Fruit fly (Drosophila melanogaster) whole organism, wandering third instar larva: ENCODE measurements around the gene CG14958.

Experiments used
- Abd-B ChIP-seq: fragments of >200 bp; optimal IDR thresholded peaks from 2 replicates; lab custom pipeline; 2017; ENCODE audit warnings: missing biosample characterization, missing genetic modification characterization
- CG32264 ChIP-seq: fragments of 200-800 bp; sonication (Bioruptor generic); optimal IDR thresholded peaks from 2 replicates; lab custom pipeline; 2016; ENCODE audit warnings: missing biosample characterization, missing genetic modification characterization
- CG9705 ChIP-seq: fragments of 200-800 bp; sonication (Bioruptor generic); optimal IDR thresholded peaks from 2 replicates; lab custom pipeline; 2018; ENCODE audit warnings: missing biosample characterization, mild to moderate bottlenecking, missing genetic modification characterization
- CrebA ChIP-seq: fragments of 200-800 bp; sonication (Bioruptor generic); optimal IDR thresholded peaks from 2 replicates; lab custom pipeline; 2016; ENCODE audit warnings: missing biosample characterization, mild to moderate bottlenecking, missing genetic modification characterization, borderline replicate concordance
- Dfd ChIP-seq: fragments of >200 bp; optimal IDR thresholded peaks from 2 replicates; lab custom pipeline; 2017; ENCODE audit warnings: missing biosample characterization, missing genetic modification characterization
- Dif ChIP-seq: fragments of 200-275, 200-300 bp; sonication (Bioruptor generic); optimal IDR thresholded peaks from 2 replicates; lab custom pipeline; 2018; ENCODE audit warnings: missing biosample characterization, missing genetic modification characterization; ENCODE audit not compliant: partially characterized antibody
- GATAd ChIP-seq: sonication (Bioruptor generic); optimal IDR thresholded peaks from 2 replicates; lab custom pipeline; 2016; ENCODE audit warnings: missing biosample characterization, missing genetic modification characterization
- HLH106 ChIP-seq: fragments of 200-800 bp; optimal IDR thresholded peaks from 3 replicates; lab custom pipeline; 2019; ENCODE audit warnings: missing biosample characterization, mild to moderate bottlenecking, missing genetic modification characterization, moderate library complexity
- Hnf4 ChIP-seq: fragments of 200-800 bp; sonication (Bioruptor generic); optimal IDR thresholded peaks from 2 replicates; lab custom pipeline; 2016; ENCODE audit warnings: missing biosample characterization, mild to moderate bottlenecking, missing genetic modification characterization
- Hr78 ChIP-seq: fragments of >200 bp; optimal IDR thresholded peaks from 2 replicates; lab custom pipeline; 2017; ENCODE audit warnings: missing biosample characterization, missing genetic modification characterization
- Hr83 ChIP-seq: fragments of 200-300 bp; sonication (Bioruptor generic); optimal IDR thresholded peaks from 2 replicates; lab custom pipeline; 2016; ENCODE audit warnings: missing biosample characterization, mild to moderate bottlenecking, missing genetic modification characterization, moderate library complexity; ENCODE audit not compliant: poor library complexity, severe bottlenecking
- Jra ChIP-seq: sonication (Bioruptor generic); optimal IDR thresholded peaks from 2 replicates; lab custom pipeline; 2016; ENCODE audit warnings: missing biosample characterization, missing genetic modification characterization
- Mio ChIP-seq: sonication (Bioruptor generic); optimal IDR thresholded peaks from 2 replicates; lab custom pipeline; 2016; ENCODE audit warnings: missing biosample characterization, missing genetic modification characterization
- Myc ChIP-seq: fragments of >200 bp; optimal IDR thresholded peaks from 2 replicates; lab custom pipeline; 2017
- N ChIP-seq: fragments of >200 bp; optimal IDR thresholded peaks from 2 replicates; lab custom pipeline; 2018; ENCODE audit warnings: missing biosample characterization, missing external identifiers, missing genetic modification characterization
- OdsH ChIP-seq: fragments of 200-800 bp; sonication (Bioruptor generic); optimal IDR thresholded peaks from 2 replicates; lab custom pipeline; 2016; ENCODE audit warnings: missing biosample characterization, mild to moderate bottlenecking, missing genetic modification characterization
- Rel ChIP-seq, 2 experiments: fragments of 200-800 bp; sonication (Bioruptor generic) in 1 of 2; optimal IDR thresholded peaks; 2 replicates in 1 of 2; 3 replicates in 1 of 2; lab custom pipeline; 2016 to 2019; ENCODE audit warnings: mild to moderate bottlenecking in 2 of 2, missing biosample characterization in 2 of 2, missing genetic modification characterization in 2 of 2, moderate library complexity in 1 of 2
- Sp1 ChIP-seq: fragments of 200-800 bp; sonication (Bioruptor generic); optimal IDR thresholded peaks from 3 replicates; lab custom pipeline; 2019; ENCODE audit warnings: missing biosample characterization, mild to moderate bottlenecking, missing genetic modification characterization, moderate library complexity
- Vsx2 ChIP-seq: fragments of 200-300, 225-300 bp; sonication (Bioruptor generic); optimal IDR thresholded peaks from 2 replicates; lab custom pipeline; 2018; ENCODE audit warnings: missing biosample characterization, missing genetic modification characterization; ENCODE audit not compliant: partially characterized antibody
- br ChIP-seq: fragments of 200-800 bp; sonication (Bioruptor generic); optimal IDR thresholded peaks from 2 replicates; lab custom pipeline; 2016; ENCODE audit warnings: missing biosample characterization, missing genetic modification characterization
- brk ChIP-seq: fragments of 200-800 bp; sonication (Bioruptor generic); optimal IDR thresholded peaks from 2 replicates; lab custom pipeline; 2016; ENCODE audit warnings: missing biosample characterization, mild to moderate bottlenecking, missing genetic modification characterization
- dl ChIP-seq, 2 experiments: fragments of 175-275, 200-275 bp in 1 of 2; fragments of 200-275 bp in 1 of 2; sonication (Bioruptor generic); optimal IDR thresholded peaks; lab custom pipeline; 2018; ENCODE audit warnings: mild to moderate bottlenecking in 2 of 2, missing biosample characterization in 2 of 2, missing genetic modification characterization in 2 of 2, moderate library complexity in 2 of 2; ENCODE audit not compliant: partially characterized antibody in 2 of 2, insufficient read depth in 1 of 2
- dmrt93B ChIP-seq: fragments of 200-800 bp; sonication (Bioruptor generic); optimal IDR thresholded peaks from 2 replicates; lab custom pipeline; 2018; ENCODE audit warnings: missing biosample characterization, mild to moderate bottlenecking, missing genetic modification characterization
- dsf ChIP-seq: sonication (Bioruptor generic); optimal IDR thresholded peaks from 2 replicates; lab custom pipeline; 2016; ENCODE audit warnings: missing biosample characterization, missing genetic modification characterization, borderline replicate concordance
- ey ChIP-seq: fragments of 200-800 bp; sonication (Bioruptor generic); optimal IDR thresholded peaks from 2 replicates; lab custom pipeline; 2016; ENCODE audit warnings: missing biosample characterization, missing genetic modification characterization
- foxo ChIP-seq, 2 experiments: fragments of 200-800 bp; sonication (Bioruptor generic); optimal IDR thresholded peaks; 2 replicates in 1 of 2; 3 replicates in 1 of 2; lab custom pipeline; 2016 to 2017; ENCODE audit warnings: missing biosample characterization in 2 of 2, missing genetic modification characterization in 2 of 2
- fru ChIP-seq: fragments of 200-800 bp; sonication (Bioruptor generic); optimal IDR thresholded peaks from 3 replicates; lab custom pipeline; 2016; ENCODE audit warnings: missing biosample characterization, mild to moderate bottlenecking, missing genetic modification characterization
- h ChIP-seq: fragments of 200-800 bp; sonication (Bioruptor generic); optimal IDR thresholded peaks from 3 replicates; lab custom pipeline; 2016; ENCODE audit warnings: missing biosample characterization, mild to moderate bottlenecking, missing genetic modification characterization
- jim ChIP-seq: fragments of 175-275, 200-325 bp; sonication (Bioruptor generic); optimal IDR thresholded peaks from 2 replicates; lab custom pipeline; 2016; ENCODE audit warnings: missing biosample characterization, mild to moderate bottlenecking, missing genetic modification characterization
- lola ChIP-seq: fragments of >200 bp; optimal IDR thresholded peaks from 2 replicates; lab custom pipeline; 2017; ENCODE audit warnings: missing biosample characterization, missing genetic modification characterization
- pan ChIP-seq: fragments of >200 bp; optimal IDR thresholded peaks from 2 replicates; lab custom pipeline; 2017
- psq ChIP-seq: fragments of 200-800 bp; sonication (Bioruptor generic); optimal IDR thresholded peaks from 3 replicates; lab custom pipeline; 2017; ENCODE audit warnings: missing biosample characterization, mild to moderate bottlenecking, missing genetic modification characterization, moderate library complexity
- rgr ChIP-seq: fragments of 200-800 bp; sonication (Bioruptor generic); optimal IDR thresholded peaks from 3 replicates; lab custom pipeline; 2016; ENCODE audit warnings: missing biosample characterization, mild to moderate bottlenecking, missing genetic modification characterization
- sage ChIP-seq: fragments of 200-800 bp; sonication (Bioruptor generic); optimal IDR thresholded peaks from 2 replicates; lab custom pipeline; 2016; ENCODE audit warnings: missing biosample characterization, mild to moderate bottlenecking, missing genetic modification characterization
- sv ChIP-seq: fragments of 200-800 bp; sonication (Bioruptor generic); optimal IDR thresholded peaks from 3 replicates; lab custom pipeline; 2016; ENCODE audit warnings: missing biosample characterization, missing genetic modification characterization
- tai ChIP-seq: sonication (Bioruptor generic); optimal IDR thresholded peaks from 2 replicates; lab custom pipeline; 2016; ENCODE audit warnings: missing biosample characterization, missing genetic modification characterization
- usp ChIP-seq: fragments of >200 bp; optimal IDR thresholded peaks from 2 replicates; lab custom pipeline; 2017; ENCODE audit warnings: missing biosample characterization, missing genetic modification characterization
- woc ChIP-seq: sonication (Bioruptor generic); optimal IDR thresholded peaks from 2 replicates; lab custom pipeline; 2016; ENCODE audit warnings: missing biosample characterization, mild to moderate bottlenecking, missing genetic modification characterization

CG14958 gene

DNA sequence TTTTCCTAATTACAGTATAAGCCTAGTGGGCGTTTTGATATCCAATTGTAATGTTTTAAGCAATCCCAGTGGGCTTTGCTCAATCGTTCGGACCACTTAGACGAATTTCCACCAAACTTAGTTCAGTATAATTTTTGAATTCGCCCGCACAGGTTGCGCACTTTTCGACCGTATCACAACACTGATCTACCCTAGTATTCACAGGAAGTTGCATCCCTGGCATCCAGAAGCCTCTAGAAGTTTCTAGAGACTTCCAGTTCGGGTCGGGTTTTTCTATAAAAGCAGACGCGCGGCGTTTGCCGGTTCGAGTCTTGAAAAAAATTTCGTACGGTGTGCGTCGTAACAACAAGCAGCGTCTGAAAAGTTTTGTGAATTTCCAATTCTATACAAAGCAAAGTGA, 3.1 kb downstream of the CG14958 start, which contains the start of gene Hsp83 (continued):
- TF ChIP-seq CrebA (GFP tag; lab: Kevin White, UChicago) (no peak), pan (lab: Kevin White, UChicago) (no peak), rgr (GFP tag; lab: Kevin White, UChicago) (peak; percentile 98), br (GFP tag; lab: Kevin White, UChicago) (peak; percentile 98), Hr83 (GFP tag; lab: Kevin White, UChicago) (peak; percentile 99), ey (GFP tag; lab: Kevin White, UChicago) (peak; percentile 80)

DNA sequence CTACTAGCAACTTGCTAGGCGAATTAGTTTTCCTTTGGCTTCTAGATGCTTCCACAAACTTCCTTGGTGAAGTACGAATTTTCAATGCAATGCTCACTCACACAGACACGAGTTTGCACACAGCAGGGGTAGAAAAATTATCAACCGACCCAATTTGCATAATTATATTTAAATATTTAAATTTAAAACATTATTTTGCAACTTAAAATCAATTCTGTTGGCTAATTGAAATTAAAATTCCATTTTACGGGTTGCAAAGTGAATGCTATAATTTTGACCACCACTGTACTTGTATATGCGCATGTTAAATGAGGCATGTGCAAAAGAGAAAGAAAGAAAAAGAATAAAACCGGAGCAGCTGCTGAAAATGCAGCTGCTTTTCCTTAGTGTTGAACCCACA, 4.3 kb downstream of the CG14958 start:
- TF ChIP-seq Hr78 (GFP tag; lab: Kevin White, UChicago) (no peak), dsf (GFP tag; lab: Kevin White, UChicago) (peak; percentile 54), psq (peak; percentile 95), Jra (GFP tag; lab: Kevin White, UChicago) (peak; percentile 85), jim (GFP tag; lab: Kevin White, UChicago) (no peak), CG32264 (GFP tag; lab: Kevin White, UChicago) (peak; percentile 87), dl (GFP tag; optimal IDR thresholded peaks at IDR 0.05; lab: Kevin White, UChicago; ENCODE audit: insufficient read depth in 1 of 2, partially characterized antibody in 2 of 2) (no peak), dmrt93B (GFP tag; lab: Kevin White, UChicago) (peak; percentile 84), CrebA (GFP tag; lab: Kevin White, UChicago) (no peak), Myc (lab: Kevin White, UChicago) (no peak), ey (GFP tag; lab: Kevin White, UChicago) (peak; percentile 88), Rel (GFP tag; optimal IDR thresholded peaks at IDR 0.05; lab: Kevin White, UChicago) (peak; percentile 95), Rel (tag; optimal IDR thresholded peaks at IDR 0.05; lab: Kevin White, UChicago) (peak; percentile 81), N (GFP tag; lab: Kevin White, UChicago) (no peak), Dfd (GFP tag; lab: Kevin White, UChicago) (no peak), brk (peak; percentile 93), CG9705 (peak; percentile 25), Vsx2 (GFP tag; lab: Kevin White, UChicago) (no peak), rgr (GFP tag; lab: Kevin White, UChicago) (peak; percentile 97), pan (lab: Kevin White, UChicago) (no peak), fru (GFP tag; lab: Kevin White, UChicago) (peak; percentile 93), sv (GFP tag; lab: Kevin White, UChicago) (peak; percentile 67), Hnf4 (GFP tag; lab: Kevin White, UChicago) (peak; percentile 90), Abd-B (GFP tag; lab: Kevin White, UChicago) (no peak), Sp1 (GFP tag; lab: Kevin White, UChicago) (peak; percentile 95), sage (peak; percentile 95), OdsH (peak; percentile 97), tai (GFP tag; lab: Kevin White, UChicago) (no peak), br (GFP tag; lab: Kevin White, UChicago) (peak; percentile 92), lola (GFP tag; lab: Kevin White, UChicago) (no peak), h (GFP tag; lab: Kevin White, UChicago) (peak; percentile 97), Hr83 (GFP tag; lab: Kevin White, UChicago) (peak; percentile 68), HLH106 (tag; lab: Kevin White, UChicago) (peak; percentile 94), GATAd (GFP tag; lab: Kevin White, UChicago) (peak; percentile 84), Dif (GFP tag; lab: Kevin White, UChicago) (no peak), Mio (GFP tag; lab: Kevin White, UChicago) (no peak), usp (GFP tag; lab: Kevin White, UChicago) (no peak), foxo (GFP tag; optimal IDR thresholded peaks at IDR 0.05; lab: Kevin White, UChicago) (peak; percentile 55 to 97), woc (GFP tag; lab: Kevin White, UChicago) (peak; percentile 85)
